Worm (Caenorhabditis elegans): ENCODE measurements around the gene W09H1.4.

DNA sequence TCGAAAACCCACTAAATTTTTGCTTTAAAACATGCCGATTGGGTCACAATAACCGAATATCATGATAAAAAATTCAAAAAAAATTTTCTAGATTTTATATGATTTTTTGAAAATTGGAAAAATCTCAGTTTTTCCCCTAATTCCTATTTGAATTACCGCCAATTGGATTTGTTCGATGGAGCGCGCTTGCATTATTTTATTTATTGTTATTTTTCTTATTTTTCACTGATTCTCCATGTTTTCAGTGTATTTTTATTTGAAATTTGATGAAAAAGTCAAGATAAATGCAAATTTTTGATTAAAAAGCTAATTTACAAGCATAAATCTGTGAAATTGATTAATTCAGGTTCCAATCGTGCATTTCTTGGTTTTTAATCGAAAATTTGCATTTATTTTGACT, 4.8 kb downstream of the W09H1.4 start:
- TF ChIP-seq T23F11.4 (GFP tag; optimal IDR thresholded peaks at IDR 0.05) (no peak), unc-42 (tag; optimal IDR thresholded peaks at IDR 0.05) (no peak), fkh-6 (tag; optimal IDR thresholded peaks at IDR 0.05) (no peak), ets-4 (tag; optimal IDR thresholded peaks at IDR 0.05) (no peak), tbx-2 (tag; optimal IDR thresholded peaks at IDR 0.05) (no peak), odd-2 (tag; optimal IDR thresholded peaks at IDR 0.05) (no peak), F13H6.1 (tag; optimal IDR thresholded peaks at IDR 0.05) (no peak), pqm-1 (tag; optimal IDR thresholded peaks at IDR 0.05) (no peak), dmd-4 (tag; optimal IDR thresholded peaks at IDR 0.05; ENCODE audit: borderline replicate concordance) (no peak), ceh-14 (tag; optimal IDR thresholded peaks at IDR 0.05) (no peak), ceh-18 (tag; optimal IDR thresholded peaks at IDR 0.05) (no peak), ceh-24 (tag; optimal IDR thresholded peaks at IDR 0.05) (no peak), hlh-30 (tag; optimal IDR thresholded peaks at IDR 0.05; ENCODE audit: insufficient read depth) (no peak), ztf-16 (tag; optimal IDR thresholded peaks at IDR 0.05) (no peak)

Data from whole organism, late embryonic.